Fruit fly (Drosophila melanogaster): ENCODE results near the gene bur.

The bur gene

dm6 chr2L:21163311-21163842 lies 16.1 kb downstream of the bur start, which contains the start of gene Noc2 (continued):
- TF ChIP-seq cato (GFP tag; optimal IDR thresholded peaks at IDR 0.05; ENCODE audit: borderline replicate concordance) (no peak), luna (GFP tag; optimal IDR thresholded peaks at IDR 0.05) (no peak), CkIIα-i1 (GFP tag; IDR thresholded peaks at IDR 0.05) (no peak), sisA (GFP tag; IDR thresholded peaks at IDR 0.05) (peak; percentile 64), CG2678 (tag; optimal IDR thresholded peaks at IDR 0.05) (peak; percentile 67), mam (GFP tag; optimal IDR thresholded peaks at IDR 0.05) (peak; percentile 57), CG2889 (GFP tag; IDR thresholded peaks at IDR 0.05) (no peak), her (GFP tag; optimal IDR thresholded peaks at IDR 0.05) (no peak), NC2α (GFP tag; optimal IDR thresholded peaks at IDR 0.05) (no peak), ase (GFP tag; IDR thresholded peaks at IDR 0.05) (peak; percentile 37; the same call in 1 of the 3 replicates), CG8359 (GFP tag; optimal IDR thresholded peaks at IDR 0.05; ENCODE audit: borderline replicate concordance) (no peak), Camta (GFP tag; optimal IDR thresholded peaks at IDR 0.05) (peak; percentile 42), CG9817 (tag; optimal IDR thresholded peaks at IDR 0.05) (peak; percentile 49), ind (GFP tag; optimal IDR thresholded peaks at IDR 0.05) (peak; percentile 63), CG3726 (GFP tag; IDR thresholded peaks at IDR 0.05) (no peak), CG13775 (GFP tag; optimal IDR thresholded peaks at IDR 0.05) (peak; percentile 60), CG15073 (GFP tag; optimal IDR thresholded peaks at IDR 0.05) (no peak), CG1529 (GFP tag; optimal IDR thresholded peaks at IDR 0.05) (no peak), ttk (GFP tag; IDR thresholded peaks at IDR 0.05) (peak; percentile 16; the same call in 1 of the 2 replicates), pita (GFP tag; optimal IDR thresholded peaks at IDR 0.05) (no peak), D19A (tag; optimal IDR thresholded peaks at IDR 0.05) (peak; percentile 5), YL-1 (GFP tag; optimal IDR thresholded peaks at IDR 0.05) (peak; percentile 46), CG7786 (GFP tag; optimal IDR thresholded peaks at IDR 0.05) (no peak), Hmx (GFP tag; optimal IDR thresholded peaks at IDR 0.05) (no peak), Atf6 (GFP tag; IDR thresholded peaks at IDR 0.05) (0 out of 2 replicates have a peak, but pooled peaks have one; percentile 14), Abd-B (GFP tag; optimal IDR thresholded peaks at IDR 0.05) (peak; percentile 54), nom (GFP tag; optimal IDR thresholded peaks at IDR 0.05) (no peak), CG8765 (GFP tag; IDR thresholded peaks at IDR 0.05) (0 out of 2 replicates have a peak, but pooled peaks have one; percentile 11), NC2β (GFP tag; optimal IDR thresholded peaks at IDR 0.05) (no peak), cwo (GFP tag; optimal IDR thresholded peaks at IDR 0.05) (peak; percentile 46), Chrac-16 (GFP tag; optimal IDR thresholded peaks at IDR 0.05) (peak; percentile 34), Ssrp (tag; optimal IDR thresholded peaks at IDR 0.05) (peak; percentile 29), pum (GFP tag; optimal IDR thresholded peaks at IDR 0.05) (peak; percentile 51), CG4360 (GFP tag; IDR thresholded peaks at IDR 0.05) (no peak), CG17359 (tag; optimal IDR thresholded peaks at IDR 0.05) (peak; percentile 7), Poxn (GFP tag; IDR thresholded peaks at IDR 0.05) (no peak), tap (tag; optimal IDR thresholded peaks at IDR 0.05) (no peak), Doc2 (GFP tag; IDR thresholded peaks at IDR 0.05) (no peak), eve (GFP tag; optimal IDR thresholded peaks at IDR 0.05) (no peak), CG4282 (GFP tag; optimal IDR thresholded peaks at IDR 0.05) (no peak), amos (GFP tag; IDR thresholded peaks at IDR 0.05; ENCODE audit: partially characterized antibody) (peak; percentile 4; the same call in 1 of the 2 replicates), CG10462 (GFP tag; optimal IDR thresholded peaks at IDR 0.05) (peak; percentile 6), CG2199 (GFP tag; IDR thresholded peaks at IDR 0.05) (no peak), Hmr (GFP tag; optimal IDR thresholded peaks at IDR 0.05) (peak; percentile 25), trh (GFP tag; optimal IDR thresholded peaks at IDR 0.05) (no peak), HmgZ (tag; optimal IDR thresholded peaks at IDR 0.05) (peak; percentile 46), Fer1 (GFP tag; optimal IDR thresholded peaks at IDR 0.05) (peak; percentile 4), MTF-1 (GFP tag; optimal IDR thresholded peaks at IDR 0.05; ENCODE audit: borderline replicate concordance) (no peak), Fer3 (tag; optimal IDR thresholded peaks at IDR 0.05) (peak; percentile 16), Taf1 (GFP tag; IDR thresholded peaks at IDR 0.05) (peak; percentile 14; the same call in 1 of the 2 replicates), tgo (GFP tag; IDR thresholded peaks at IDR 0.05) (peak; percentile 46; the same call in 2 of the 3 replicates)

All from whole organism, embryonic.